Fruit fly (Drosophila melanogaster) whole organism, embryonic: Measurements from ENCODE around the gene Trl.
A peak's percentile ranks its signal among the peaks of the same experiment; 100 is the strongest.

ENCODE experiments used
- CG12391 ChIP-seq: fragments of 200-800 bp; sonication (Bioruptor generic); optimal IDR thresholded peaks from 3 replicates; lab custom pipeline; 2018; ENCODE audit warnings: missing biosample characterization, mild to moderate bottlenecking, missing genetic modification characterization, moderate library complexity
- CG12659 ChIP-seq: fragments of 200-800 bp; sonication (Bioruptor generic); optimal IDR thresholded peaks from 3 replicates; lab custom pipeline; 2017; ENCODE audit warnings: mild to moderate bottlenecking, missing biosample characterization, missing genetic modification reagents, missing genetic modification characterization
- CG17802 ChIP-seq: fragments of 200-800 bp; sonication (Bioruptor generic); optimal IDR thresholded peaks from 2 replicates; lab custom pipeline; 2018; ENCODE audit warnings: missing biosample characterization, mild to moderate bottlenecking, missing genetic modification characterization, moderate library complexity
- CG3847 ChIP-seq: fragments of 200-800 bp; sonication (Bioruptor generic); IDR thresholded peaks from 2 replicates; pipeline ENCODE4 v1.3.6; 2022; ENCODE audit warnings: missing biosample characterization, missing genetic modification characterization
- CG6654 ChIP-seq: fragments of 200-800 bp; sonication (Bioruptor generic); optimal IDR thresholded peaks from 2 replicates; lab custom pipeline; 2017; ENCODE audit warnings: missing biosample characterization, mild to moderate bottlenecking, missing genetic modification characterization
- CG6791 ChIP-seq: fragments of 200-800 bp; sonication (Bioruptor generic); IDR thresholded peaks from 3 replicates; pipeline ENCODE4 v1.3.6; 2022; ENCODE audit warnings: missing biosample characterization, missing genetic modification characterization; ENCODE audit not compliant: partially characterized antibody
- CG8359 ChIP-seq: fragments of 200-800 bp; sonication (Bioruptor generic); optimal IDR thresholded peaks from 2 replicates; lab custom pipeline; 2017; ENCODE audit warnings: missing biosample characterization, mild to moderate bottlenecking, missing genetic modification characterization, borderline replicate concordance
- CG8765 ChIP-seq: fragments of 200-800 bp; sonication (Bioruptor generic); IDR thresholded peaks from 2 replicates; pipeline ENCODE4 v1.3.6; 2022; ENCODE audit warnings: missing biosample characterization, missing genetic modification characterization
- CG8924 ChIP-seq: fragments of 200-800 bp; optimal IDR thresholded peaks from 3 replicates; lab custom pipeline; 2019; ENCODE audit warnings: missing biosample characterization, mild to moderate bottlenecking, missing genetic modification characterization, moderate library complexity
- CG9437 ChIP-seq: fragments of 200-800 bp; sonication (Bioruptor generic); optimal IDR thresholded peaks from 2 replicates; lab custom pipeline; 2018; ENCODE audit warnings: missing biosample characterization, mild to moderate bottlenecking, missing genetic modification characterization
- CG9932 ChIP-seq: fragments of 200-800 bp; sonication (Bioruptor generic); IDR thresholded peaks from 2 replicates; pipeline ENCODE4 v1.3.6; 2022; ENCODE audit warnings: missing biosample characterization, missing genetic modification characterization
- CkIIα-i1 ChIP-seq: fragments of 200-800 bp; sonication (Bioruptor generic); IDR thresholded peaks from 2 replicates; pipeline ENCODE4 v1.3.6; 2022; ENCODE audit warnings: missing biosample characterization, missing genetic modification characterization
- Dfd ChIP-seq, 2 experiments: fragments of >200 bp; optimal IDR thresholded peaks; 2 replicates each; lab custom pipeline; 2017; ENCODE audit warnings: missing biosample characterization in 2 of 2, missing genetic modification characterization in 2 of 2
- Dll ChIP-seq: fragments of 200-800 bp; sonication (Bioruptor generic); IDR thresholded peaks from 4 replicates; pipeline ENCODE4 v1.3.6; 2022; ENCODE audit warnings: missing biosample characterization, missing genetic modification characterization; ENCODE audit not compliant: partially characterized antibody
- HHEX ChIP-seq: fragments of 200-800 bp; sonication (Bioruptor generic); optimal IDR thresholded peaks from 3 replicates; lab custom pipeline; 2017; ENCODE audit warnings: missing biosample characterization, mild to moderate bottlenecking, missing genetic modification characterization, missing genetic modification reagents
- Hr39 ChIP-seq: fragments of >200 bp; optimal IDR thresholded peaks from 2 replicates; lab custom pipeline; 2017
- Med ChIP-seq: fragments of 200-800 bp; sonication (Bioruptor generic); peaks from one replicate; lab custom pipeline; 2016; ENCODE audit warnings: missing biosample characterization, missing genetic modification characterization, mild to moderate bottlenecking, inconsistent platforms, moderate library complexity
- Meics ChIP-seq: fragments of 200-800 bp; sonication (Bioruptor generic); optimal IDR thresholded peaks from 2 replicates; lab custom pipeline; 2017; ENCODE audit warnings: missing biosample characterization, mild to moderate bottlenecking, missing genetic modification characterization
- Nf-YA ChIP-seq: fragments of 200-800 bp; sonication (Bioruptor generic); IDR thresholded peaks from 2 replicates; pipeline ENCODE4 v1.3.6; 2022; ENCODE audit warnings: missing biosample characterization, missing genetic modification characterization
- Opbp ChIP-seq: fragments of 200-800 bp; sonication (Bioruptor generic); IDR thresholded peaks from 3 replicates; pipeline ENCODE4 v1.3.6; 2022; ENCODE audit warnings: missing biosample characterization, missing genetic modification characterization; ENCODE audit not compliant: partially characterized antibody
- crol ChIP-seq: fragments of 200-800 bp; sonication (Bioruptor generic); IDR thresholded peaks from 2 replicates; pipeline ENCODE4 v1.3.6; 2022; ENCODE audit warnings: missing biosample characterization, missing genetic modification characterization
- crp ChIP-seq, 2 experiments: fragments of 200-800 bp; sonication (Bioruptor generic); optimal IDR thresholded peaks; 2 replicates in 1 of 2; 3 replicates in 1 of 2; lab custom pipeline; 2017; ENCODE audit warnings: missing biosample characterization in 2 of 2, missing genetic modification characterization in 2 of 2, mild to moderate bottlenecking in 1 of 2, moderate library complexity in 1 of 2
- ems ChIP-seq: fragments of 200-800 bp; sonication (Bioruptor generic); optimal IDR thresholded peaks from 3 replicates; lab custom pipeline; 2016; ENCODE audit warnings: missing biosample characterization, missing genetic modification characterization
- eve ChIP-seq, 2 experiments: fragments of >200 bp; optimal IDR thresholded peaks; 2 replicates each; lab custom pipeline; 2017; ENCODE audit warnings: missing biosample characterization in 2 of 2, missing genetic modification characterization in 2 of 2
- gro ChIP-seq: fragments of 200-800 bp; sonication (Bioruptor generic); optimal IDR thresholded peaks from 2 replicates; lab custom pipeline; 2016; ENCODE audit warnings: missing biosample characterization, missing genetic modification characterization
- hb ChIP-seq: fragments of 200-800 bp; sonication (Bioruptor generic); IDR thresholded peaks from 3 replicates; pipeline ENCODE4 v1.3.6; 2022; ENCODE audit warnings: missing biosample characterization, missing genetic modification characterization; ENCODE audit not compliant: partially characterized antibody
- lola ChIP-seq, 3 experiments: fragments of >200 bp in 2 of 3; fragments of 200-800 bp in 1 of 3; sonication (Bioruptor generic) in 1 of 3; optimal IDR thresholded peaks; 2 replicates each; lab custom pipeline; 2017 to 2019; ENCODE audit warnings: missing biosample characterization in 3 of 3, missing genetic modification characterization in 3 of 3, mild to moderate bottlenecking in 1 of 3, moderate library complexity in 1 of 3
- lov ChIP-seq, 2 experiments: fragments of 200-800 bp in 1 of 2; fragments of >200 bp in 1 of 2; sonication (Bioruptor generic) in 1 of 2; IDR thresholded peaks in 1 of 2; optimal IDR thresholded peaks in 1 of 2; 2 replicates in 1 of 2; 3 replicates in 1 of 2; pipeline versions ENCODE4 v1.3.6 to Lab custom; 2017 to 2022; ENCODE audit warnings: missing biosample characterization in 1 of 2, missing genetic modification characterization in 1 of 2
- nom ChIP-seq: fragments of 200-800 bp; sonication (Bioruptor generic); optimal IDR thresholded peaks from 2 replicates; lab custom pipeline; 2017; ENCODE audit warnings: missing biosample characterization, missing genetic modification characterization, mild to moderate bottlenecking, moderate library complexity, missing genetic modification reagents
- p53 ChIP-seq: fragments of 200-800 bp; sonication (Bioruptor generic); optimal IDR thresholded peaks from 2 replicates; lab custom pipeline; 2016; ENCODE audit warnings: missing biosample characterization, missing genetic modification characterization
- ranshi ChIP-seq: fragments of 200-800 bp; sonication (Bioruptor generic); IDR thresholded peaks from 2 replicates; pipeline ENCODE4 v1.3.6; 2022; ENCODE audit warnings: missing biosample characterization, missing genetic modification characterization
- sd ChIP-seq: fragments of 200-800 bp; sonication (Bioruptor generic); optimal IDR thresholded peaks from 3 replicates; lab custom pipeline; 2018; ENCODE audit warnings: missing biosample characterization, mild to moderate bottlenecking, missing genetic modification characterization, moderate library complexity
- so ChIP-seq: fragments of 200-800 bp; sonication (Bioruptor generic); IDR thresholded peaks from 3 replicates; pipeline ENCODE4 v1.3.6; 2022; ENCODE audit warnings: missing biosample characterization, missing genetic modification characterization
- toy ChIP-seq: fragments of 200-800 bp; sonication (Bioruptor generic); IDR thresholded peaks from 2 replicates; pipeline ENCODE4 v1.3.6; 2022; ENCODE audit warnings: missing biosample characterization, missing genetic modification characterization
- usp ChIP-seq: fragments of >200 bp; optimal IDR thresholded peaks from 2 replicates; lab custom pipeline; 2017; ENCODE audit warnings: missing biosample characterization, missing genetic modification characterization
- wor ChIP-seq: fragments of 200-800 bp; sonication (Bioruptor generic); IDR thresholded peaks from 2 replicates; pipeline ENCODE4 v1.3.6; 2022; ENCODE audit warnings: missing biosample characterization, missing genetic modification characterization

The Trl gene

dm6 chr3L:14755046-14755643, 5.7 kb downstream of the Trl start (continued):
- no peak for TF ChIP-seq ranshi (GFP tag; lab: Robert Waterston, UW)
- TF ChIP-seq lola (GFP tag; optimal IDR thresholded peaks at IDR 0.05; lab: Kevin White, UChicago) = no peak
- no peak for TF ChIP-seq ems (GFP tag; lab: Kevin White, UChicago)
- no peak for TF ChIP-seq HHEX
- TF ChIP-seq CG3847 (GFP tag; lab: Robert Waterston, UW) = no peak
- no peak for TF ChIP-seq CG8359 (GFP tag; lab: Kevin White, UChicago)
- TF ChIP-seq wor = no peak
- TF ChIP-seq CG17802 (tag; lab: Kevin White, UChicago) = no peak
- peak; percentile 61 for TF ChIP-seq Dll (GFP tag; lab: Robert Waterston, UW)
- peak; percentile 56; the same call in 1 of the 3 replicates for TF ChIP-seq so
- no peak for TF ChIP-seq Nf-YA (GFP tag; lab: Robert Waterston, UW)
- TF ChIP-seq CG12391 (tag; lab: Kevin White, UChicago) = no peak
- no peak for TF ChIP-seq CG9437 (GFP tag; lab: Kevin White, UChicago)
- TF ChIP-seq CG9932 (GFP tag; lab: Robert Waterston, UW) = no peak
- no peak for TF ChIP-seq Meics (GFP tag; lab: Kevin White, UChicago)
- no peak for TF ChIP-seq CG8924
- no peak for TF ChIP-seq crp (GFP tag; optimal IDR thresholded peaks at IDR 0.05; lab: Kevin White, UChicago)
- TF ChIP-seq CkIIα-i1 (GFP tag; lab: Robert Waterston, UW) = no peak
- TF ChIP-seq hb (GFP tag; lab: Robert Waterston, UW) = no peak
- TF ChIP-seq p53 (GFP tag; lab: Kevin White, UChicago) = no peak
- peak; percentile 66 for TF ChIP-seq sd (tag; lab: Kevin White, UChicago)
- TF ChIP-seq nom (GFP tag; lab: Kevin White, UChicago) = peak; percentile 92
- no peak for TF ChIP-seq CG12659 (GFP tag; lab: Kevin White, UChicago)
- no peak for TF ChIP-seq CG6654 (GFP tag; lab: Kevin White, UChicago)
- peak; percentile 44; the same call in 1 of the 3 replicates for TF ChIP-seq CG6791
- no peak for TF ChIP-seq CG8765 (GFP tag; lab: Robert Waterston, UW)

- TF ChIP-seq usp (GFP tag; lab: Kevin White, UChicago) = no peak
- TF ChIP-seq hb (GFP tag; lab: Robert Waterston, UW) = 0 out of 3 replicates have a peak, but pooled peaks have one; percentile 21
- TF ChIP-seq Dfd (GFP tag; optimal IDR thresholded peaks at IDR 0.05; lab: Kevin White, UChicago) = peak in 1 of 2 experiments; percentile 64
- peak; percentile 26 for TF ChIP-seq Hr39 (lab: Kevin White, UChicago)
- TF ChIP-seq gro (GFP tag; lab: Kevin White, UChicago) = no peak
- TF ChIP-seq crol = 0 out of 2 replicates have a peak, but pooled peaks have one; percentile 29
- TF ChIP-seq Med (GFP tag; lab: Kevin White, UChicago) = peak; percentile 72
- no peak for TF ChIP-seq toy (GFP tag; lab: Robert Waterston, UW)
- 0 out of 3 replicates have a peak, but pooled peaks have one; percentile 3 for TF ChIP-seq Opbp
- TF ChIP-seq eve (GFP tag; optimal IDR thresholded peaks at IDR 0.05; lab: Kevin White, UChicago) = no peak
- TF ChIP-seq lov (optimal IDR thresholded peaks at IDR 0.05; lab: Kevin White, UChicago) = no peak
- 0 out of 3 replicates have a peak, but pooled peaks have one; percentile 31 for TF ChIP-seq lov (GFP tag; IDR thresholded peaks at IDR 0.05; lab: Robert Waterston, UW)
Observed at dm6 chr3L:14752816-14753215, 8.0 kb downstream of the Trl start.
